Worm (Caenorhabditis elegans) whole organism, early embryonic: ENCODE data around the gene msp-81.

Experiments used
- B0310.2 ChIP-seq: sonication (generic microtip); optimal IDR thresholded peaks from 2 replicates; lab custom pipeline; 2016; ENCODE audit warnings: mild to moderate bottlenecking, missing genetic modification characterization, missing compliant biosample characterization
- F13C5.2 ChIP-seq: sonication (generic microtip); optimal IDR thresholded peaks from 2 replicates; lab custom pipeline; 2017; ENCODE audit warnings: mild to moderate bottlenecking, missing genetic modification characterization, inconsistent platforms, missing compliant biosample characterization
- aly-1 ChIP-seq: sonication (generic microtip); optimal IDR thresholded peaks from 2 replicates; lab custom pipeline; 2016; ENCODE audit warnings: missing genetic modification characterization, missing compliant biosample characterization
- ama-1 ChIP-seq: fragments of 150-350 bp; optimal IDR thresholded peaks from 2 replicates; lab custom pipeline; 2014
- ceh-13 ChIP-seq: fragments of 200-800 bp; sonication (Bioruptor generic); optimal IDR thresholded peaks from 2 replicates; lab custom pipeline; 2018; ENCODE audit warnings: mild to moderate bottlenecking, missing genetic modification characterization, missing compliant biosample characterization
- ceh-36 ChIP-seq: sonication (generic microtip); optimal IDR thresholded peaks from 2 replicates; lab custom pipeline; 2016; ENCODE audit warnings: missing genetic modification characterization, inconsistent platforms, missing compliant biosample characterization
- ets-7 ChIP-seq: sonication (generic microtip); optimal IDR thresholded peaks from 2 replicates; lab custom pipeline; 2016; ENCODE audit warnings: missing genotype, missing genetic modification characterization, missing compliant biosample characterization
- flt-1 ChIP-seq: fragments of 200-800 bp; sonication (Bioruptor generic); IDR thresholded peaks from 2 replicates; pipeline ENCODE4 v1.3.6; 2022; ENCODE audit warnings: missing genetic modification characterization, missing compliant biosample characterization
- hmbx-1 ChIP-seq: sonication (generic microtip); optimal IDR thresholded peaks from 2 replicates; lab custom pipeline; 2016; ENCODE audit warnings: mild to moderate bottlenecking, missing genetic modification characterization, missing compliant biosample characterization
- hmg-4 ChIP-seq: fragments of 200-800 bp; sonication (Bioruptor generic); optimal IDR thresholded peaks from 2 replicates; lab custom pipeline; 2018; ENCODE audit warnings: mild to moderate bottlenecking, missing genetic modification characterization, missing compliant biosample characterization
- hnd-1 ChIP-seq: sonication (generic microtip); optimal IDR thresholded peaks from 2 replicates; lab custom pipeline; 2016; ENCODE audit warnings: missing genetic modification characterization, missing compliant biosample characterization
- pes-1 ChIP-seq: fragments of 200-800 bp; sonication (Bioruptor generic); IDR thresholded peaks from 2 replicates; pipeline ENCODE4 v1.3.6; 2022; ENCODE audit warnings: missing genetic modification reagents, missing genetic modification characterization, missing compliant biosample characterization
- scrt-1 ChIP-seq: fragments of 200-800 bp; sonication (Bioruptor generic); IDR thresholded peaks from 2 replicates; pipeline ENCODE4 v1.3.6; 2022; ENCODE audit warnings: missing genetic modification characterization, missing compliant biosample characterization
- sea-1 ChIP-seq: fragments of 200-800 bp; sonication (Bioruptor generic); conservative IDR thresholded peaks from 2 replicates; pipeline ENCODE4 v1.3.6; 2022; ENCODE audit warnings: missing genetic modification characterization, missing compliant biosample characterization
- tbx-11 ChIP-seq: fragments of 200-800 bp; sonication (Bioruptor generic); IDR thresholded peaks from 2 replicates; pipeline ENCODE4 v1.3.6; 2022; ENCODE audit warnings: missing genetic modification characterization, missing compliant biosample characterization
- tbx-37 ChIP-seq: fragments of 200-800 bp; sonication (Bioruptor generic); conservative IDR thresholded peaks from 2 replicates; pipeline ENCODE4 v1.3.6; 2022; ENCODE audit warnings: missing genetic modification reagents, missing genetic modification characterization, missing compliant biosample characterization
- tra-4 ChIP-seq: sonication (generic microtip); optimal IDR thresholded peaks from 2 replicates; lab custom pipeline; 2017; ENCODE audit warnings: missing genetic modification characterization, missing compliant biosample characterization

The msp-81 gene

DNA sequence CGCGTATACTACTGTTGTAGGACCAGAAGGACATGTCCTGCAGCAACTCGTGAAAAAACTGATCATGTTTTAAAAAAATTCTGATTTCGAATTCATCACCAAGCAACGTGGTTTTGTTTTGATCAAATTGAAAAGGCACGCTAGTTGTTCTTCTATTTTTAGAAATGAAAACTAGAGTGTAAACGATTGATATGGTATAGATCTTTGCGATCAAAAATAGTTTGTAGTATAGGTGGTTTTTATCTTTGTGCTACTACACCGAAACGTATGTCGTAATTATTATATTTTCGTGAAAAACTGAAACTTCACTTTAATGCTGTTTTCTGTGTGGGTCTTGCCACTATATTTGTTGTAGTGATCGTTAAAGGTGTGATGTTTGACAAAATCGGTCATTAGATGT is 30.6 kb upstream of the msp-81 start:
- no peak for TF ChIP-seq F13C5.2 (tag; lab: Kevin White, UChicago)
- TF ChIP-seq ets-7 (tag; lab: Kevin White, UChicago) = no peak
- no peak for TF ChIP-seq flt-1 (GFP tag; lab: Robert Waterston, UW)
- no peak for TF ChIP-seq ama-1 (lab: Kevin White, UChicago)
- TF ChIP-seq tbx-37 (GFP tag; lab: Robert Waterston, UW) = no peak
- TF ChIP-seq tra-4 = no peak
- no peak for TF ChIP-seq pes-1
- no peak for TF ChIP-seq ceh-36 (tag; lab: Kevin White, UChicago)
- TF ChIP-seq hmg-4 (GFP tag; lab: Kevin White, UChicago) = no peak
- TF ChIP-seq sea-1 (GFP tag; lab: Robert Waterston, UW) = no peak
- TF ChIP-seq hnd-1 (tag; lab: Kevin White, UChicago) = no peak
- no peak for TF ChIP-seq aly-1

DNA sequence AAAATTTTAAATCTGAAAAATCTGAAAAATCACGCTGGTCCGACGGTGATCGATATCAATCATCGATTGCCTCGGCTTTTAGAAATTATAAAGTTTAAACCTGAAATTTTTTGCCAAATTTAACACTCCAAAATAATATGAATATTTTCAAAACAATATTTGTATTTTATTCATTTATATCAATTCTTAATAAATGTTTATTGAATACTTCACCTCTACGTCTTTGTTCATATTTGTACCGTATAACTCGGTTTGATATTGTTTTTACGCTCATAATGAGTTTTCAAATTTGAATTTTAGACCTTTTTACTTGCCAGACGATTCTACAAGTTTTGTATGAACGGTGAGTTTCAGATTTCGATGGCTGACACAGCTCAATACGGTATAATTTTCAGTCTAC is 28.6 kb upstream of the msp-81 start, which contains the start of the genes K07F5.15 and K07F5.22:
TSS of gene K07F5.15 (plus strand) at position 301 of the 400 bp plus-strand sequence.
TSS of gene K07F5.22 (plus strand) at position 301 of the 400 bp plus-strand sequence.
- TF ChIP-seq B0310.2 (tag; lab: Kevin White, UChicago) (no peak), sea-1 (GFP tag; lab: Robert Waterston, UW) (no peak), hmg-4 (GFP tag; lab: Kevin White, UChicago) (no peak), ets-7 (tag; lab: Kevin White, UChicago) (no peak), tra-4 (no peak)

DNA sequence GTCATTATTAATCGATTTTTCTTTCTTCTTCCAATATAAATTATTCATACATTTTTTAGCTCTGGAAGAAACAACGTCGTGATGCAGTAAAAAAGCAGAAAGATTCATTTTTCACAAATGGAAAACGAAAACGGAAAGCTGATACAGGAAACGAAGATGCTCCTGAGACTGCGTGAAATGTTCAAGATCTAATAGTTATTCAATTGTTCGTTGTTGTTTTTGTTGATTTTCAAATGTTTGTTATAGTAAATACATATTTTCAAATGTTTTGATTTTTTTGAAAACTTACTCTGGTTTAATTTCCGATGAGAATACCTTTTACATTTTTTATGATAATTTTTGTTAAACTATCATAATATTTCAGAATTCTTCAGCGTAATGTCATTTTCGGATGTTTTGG is 27.6 kb upstream of the msp-81 start, which contains the start of gene K07F5.16:
TSS of gene K07F5.16 (plus strand) at position 301 of the 400 bp plus-strand sequence.
- TF ChIP-seq aly-1 = no peak
- TF ChIP-seq tbx-11 (GFP tag; lab: Robert Waterston, UW) = no peak
- no peak for TF ChIP-seq hnd-1 (tag; lab: Kevin White, UChicago)
- TF ChIP-seq B0310.2 (tag; lab: Kevin White, UChicago) = no peak
- no peak for TF ChIP-seq F13C5.2 (tag; lab: Kevin White, UChicago)
- no peak for TF ChIP-seq scrt-1 (GFP tag; lab: Robert Waterston, UW)
- no peak for TF ChIP-seq hmbx-1 (tag; lab: Kevin White, UChicago)
- no peak for TF ChIP-seq ama-1 (lab: Kevin White, UChicago)
- no peak for TF ChIP-seq pes-1
- no peak for TF ChIP-seq ets-7 (tag; lab: Kevin White, UChicago)
- no peak for TF ChIP-seq ceh-13 (GFP tag; lab: Kevin White, UChicago)
- TF ChIP-seq tra-4 = no peak
- no peak for TF ChIP-seq sea-1 (GFP tag; lab: Robert Waterston, UW)
- no peak for TF ChIP-seq hmg-4 (GFP tag; lab: Kevin White, UChicago)
- TF ChIP-seq flt-1 (GFP tag; lab: Robert Waterston, UW) = no peak
- no peak for TF ChIP-seq tbx-37 (GFP tag; lab: Robert Waterston, UW)

DNA sequence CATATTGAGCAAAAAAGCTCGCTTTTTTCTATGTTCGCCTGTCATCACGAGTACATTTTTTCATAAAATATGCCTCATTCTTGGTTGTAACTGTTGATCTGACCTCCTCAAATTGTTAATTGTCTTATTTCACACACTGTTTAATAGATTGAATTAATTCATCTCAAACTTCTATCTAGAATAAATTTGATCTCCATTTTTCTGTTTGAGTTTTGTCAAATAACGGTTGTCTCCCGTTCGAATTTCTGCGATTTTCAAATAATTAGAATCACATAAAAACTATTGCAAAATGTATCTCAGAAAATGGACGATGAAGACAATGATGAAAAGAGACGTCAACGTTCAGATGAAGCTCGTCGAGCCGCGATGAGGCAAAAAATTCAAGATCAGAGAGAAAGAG is 25.7 kb upstream of the msp-81 start, which contains the start of gene K07F5.14:
TSS of gene K07F5.14 (plus strand) at position 301 of the 400 bp plus-strand sequence.
- no peak for TF ChIP-seq tra-4

DNA sequence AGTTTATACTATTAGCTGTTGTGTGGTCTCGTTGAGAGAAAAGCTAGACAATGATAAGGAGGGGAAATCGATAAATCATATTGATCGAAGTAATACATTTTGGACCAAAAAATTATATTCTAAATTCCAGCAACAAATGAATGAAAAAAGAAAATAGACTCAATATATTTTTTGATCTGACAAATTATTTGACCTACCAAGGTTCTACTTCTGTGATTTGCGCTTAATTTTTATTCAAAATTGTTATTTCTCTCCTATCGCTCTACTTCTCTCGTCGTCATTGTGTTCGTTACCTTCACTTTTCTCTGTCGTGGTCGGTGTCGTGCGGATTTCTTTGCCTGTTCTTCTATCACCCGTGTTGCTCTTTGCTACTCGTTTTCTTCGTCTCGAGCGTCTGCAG is 22.8 kb upstream of the msp-81 start:
- TF ChIP-seq ceh-36 (tag; lab: Kevin White, UChicago) (no peak), pes-1 (no peak), B0310.2 (tag; lab: Kevin White, UChicago) (no peak), hmg-4 (GFP tag; lab: Kevin White, UChicago) (no peak), flt-1 (GFP tag; lab: Robert Waterston, UW) (no peak), hmbx-1 (tag; lab: Kevin White, UChicago) (no peak), hnd-1 (tag; lab: Kevin White, UChicago) (no peak), tbx-11 (GFP tag; lab: Robert Waterston, UW) (no peak), ceh-13 (GFP tag; lab: Kevin White, UChicago) (no peak), sea-1 (GFP tag; lab: Robert Waterston, UW) (no peak), ets-7 (tag; lab: Kevin White, UChicago) (no peak), tra-4 (no peak), tbx-37 (GFP tag; lab: Robert Waterston, UW) (no peak), scrt-1 (GFP tag; lab: Robert Waterston, UW) (no peak), F13C5.2 (tag; lab: Kevin White, UChicago) (no peak), ama-1 (lab: Kevin White, UChicago) (no peak), aly-1 (no peak)

DNA sequence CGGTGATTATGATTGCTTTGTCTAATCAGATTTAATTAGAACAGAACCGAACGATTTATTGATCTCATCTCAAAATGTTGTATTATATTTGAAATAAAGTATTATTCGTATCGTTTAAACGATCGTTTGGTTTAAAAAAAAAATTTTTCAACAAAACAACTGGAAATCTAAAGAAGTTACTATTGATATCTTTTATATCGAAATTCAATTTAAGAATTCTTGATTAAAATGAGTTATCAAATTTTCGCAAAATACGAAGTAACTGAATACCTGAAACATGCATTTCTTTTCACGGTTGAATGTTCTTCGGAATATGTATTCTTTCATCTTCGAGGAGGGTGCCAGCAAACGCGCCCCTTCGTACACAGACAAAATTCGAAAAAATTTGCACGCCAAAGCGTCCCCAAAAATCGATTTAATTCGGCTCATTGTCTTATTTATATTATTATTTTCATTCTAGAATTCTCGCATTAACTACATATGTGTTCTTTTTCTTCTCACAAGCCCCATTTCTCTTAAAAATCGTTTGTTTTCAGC is 21.8 kb upstream of the msp-81 start, which contains the start of gene npp-1:
TSS of gene npp-1 (plus strand) at position 537 of the 537 bp plus-strand sequence.
- no peak for TF ChIP-seq hmbx-1 (tag; lab: Kevin White, UChicago)
- TF ChIP-seq tbx-37 (GFP tag; lab: Robert Waterston, UW) = no peak
- TF ChIP-seq pes-1 = no peak
- TF ChIP-seq hmg-4 (GFP tag; lab: Kevin White, UChicago) = no peak
- no peak for TF ChIP-seq ceh-13 (GFP tag; lab: Kevin White, UChicago)
- TF ChIP-seq tbx-11 (GFP tag; lab: Robert Waterston, UW) = no peak
- no peak for TF ChIP-seq tra-4
- no peak for TF ChIP-seq aly-1
- no peak for TF ChIP-seq sea-1 (GFP tag; lab: Robert Waterston, UW)
- no peak for TF ChIP-seq hnd-1 (tag; lab: Kevin White, UChicago)
- no peak for TF ChIP-seq B0310.2 (tag; lab: Kevin White, UChicago)
- no peak for TF ChIP-seq scrt-1 (GFP tag; lab: Robert Waterston, UW)
- TF ChIP-seq ceh-36 (tag; lab: Kevin White, UChicago) = no peak
- no peak for TF ChIP-seq ets-7 (tag; lab: Kevin White, UChicago)
- no peak for TF ChIP-seq flt-1 (GFP tag; lab: Robert Waterston, UW)
- TF ChIP-seq F13C5.2 (tag; lab: Kevin White, UChicago) = no peak
- no peak for TF ChIP-seq ama-1 (lab: Kevin White, UChicago)

DNA sequence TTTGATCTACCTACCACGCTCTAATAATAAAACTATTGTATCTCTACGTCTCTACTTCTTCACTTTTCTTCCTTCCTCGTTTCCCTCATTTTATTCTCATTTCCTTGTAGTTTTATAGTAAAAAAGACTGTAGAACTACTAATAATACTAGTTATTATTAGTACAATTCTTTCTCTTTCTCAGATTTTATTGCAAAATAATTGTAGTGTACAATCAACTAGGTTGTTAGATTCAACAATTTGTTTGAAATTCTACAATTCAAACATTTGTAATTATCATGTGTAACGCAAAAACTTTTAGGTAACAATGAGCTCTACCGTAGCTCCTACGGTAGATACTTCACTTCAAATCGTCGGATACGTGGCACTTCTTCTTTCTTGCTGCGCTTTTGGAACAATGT is 19.5 kb upstream of the msp-81 start, which contains the start of gene K07F5.12:
TSS of gene K07F5.12 (plus strand) at position 301 of the 400 bp plus-strand sequence.
- TF ChIP-seq ets-7 (tag; lab: Kevin White, UChicago) = no peak
- no peak for TF ChIP-seq tbx-11 (GFP tag; lab: Robert Waterston, UW)
